Fruit fly (Drosophila melanogaster): ENCODE measurements around the gene ergic53.

The ergic53 gene

DNA sequence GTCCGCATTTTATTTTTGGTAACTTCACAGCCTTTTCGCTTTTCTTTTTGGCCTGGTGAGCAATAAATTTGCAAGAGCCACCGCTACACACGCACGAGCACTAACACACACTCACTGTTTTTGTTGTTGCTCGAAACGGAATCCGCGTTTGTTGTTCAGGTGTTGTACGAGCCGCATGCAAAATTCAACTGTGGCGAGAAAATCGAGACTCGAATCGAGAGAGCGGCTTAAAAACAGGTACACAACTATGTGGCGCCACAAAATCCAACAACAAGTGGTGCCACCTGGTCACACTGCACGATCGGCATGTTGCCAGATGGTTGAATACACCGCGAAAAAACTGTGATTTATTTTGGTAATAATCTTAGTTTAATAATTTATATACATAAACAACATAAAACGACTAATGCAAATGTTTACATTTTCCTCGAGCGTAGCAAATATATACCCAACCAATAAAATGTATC, 27.8 kb upstream of the ergic53 start, which contains the start of gene CG43163 (continued):
- TF ChIP-seq fu2 (GFP tag; optimal IDR thresholded peaks at IDR 0.05) (peak; percentile 31), CG12659 (GFP tag; optimal IDR thresholded peaks at IDR 0.05) (peak; percentile 83), CG31224 (GFP tag; IDR thresholded peaks at IDR 0.05) (no peak), bab2 (GFP tag; optimal IDR thresholded peaks at IDR 0.05) (peak; percentile 22), Six4 (GFP tag; optimal IDR thresholded peaks at IDR 0.05) (peak; percentile 8), dmrt11E (tag; optimal IDR thresholded peaks at IDR 0.05) (peak; percentile 61), Taf1 (GFP tag; IDR thresholded peaks at IDR 0.05) (peak; percentile 29; the same call in 1 of the 2 replicates), Atf6 (GFP tag; IDR thresholded peaks at IDR 0.05) (peak; percentile 69; the same call in 1 of the 2 replicates), tup (GFP tag; optimal IDR thresholded peaks at IDR 0.05) (peak; percentile 22), Sin3A (optimal IDR thresholded peaks at IDR 0.05) (no peak), Ada2b (GFP tag; IDR thresholded peaks at IDR 0.05) (peak; percentile 65), Lim3 (GFP tag; IDR thresholded peaks at IDR 0.05) (no peak), Hmx (GFP tag; optimal IDR thresholded peaks at IDR 0.05) (no peak), Mes4 (GFP tag; optimal IDR thresholded peaks at IDR 0.05) (peak; percentile 25), tll (GFP tag; optimal IDR thresholded peaks at IDR 0.05) (no peak), CG15601 (tag; optimal IDR thresholded peaks at IDR 0.05) (peak; percentile 58), CG1647 (GFP tag; optimal IDR thresholded peaks at IDR 0.05) (no peak), tgo (GFP tag; IDR thresholded peaks at IDR 0.05) (peak; percentile 60; the same call in 1 of the 3 replicates), CG7963 (GFP tag; IDR thresholded peaks at IDR 0.05; ENCODE audit: partially characterized antibody) (no peak), Sry-δ (GFP tag; optimal IDR thresholded peaks at IDR 0.05) (peak; percentile 17), lov (optimal IDR thresholded peaks at IDR 0.05) (no peak), lov (GFP tag; IDR thresholded peaks at IDR 0.05) (peak; percentile 70; the same call in 1 of the 3 replicates), slbo (GFP tag; IDR thresholded peaks at IDR 0.05) (peak; percentile 80), CG16815 (GFP tag; optimal IDR thresholded peaks at IDR 0.05) (peak; percentile 33), NFAT (GFP tag; IDR thresholded peaks at IDR 0.05) (peak; percentile 63), Vsx1 (GFP tag; optimal IDR thresholded peaks at IDR 0.05) (no peak), CG8765 (GFP tag; IDR thresholded peaks at IDR 0.05) (peak; percentile 14; the same call in 1 of the 2 replicates), fd96Cb (tag; optimal IDR thresholded peaks at IDR 0.05) (peak; percentile 50), ftz-f1 (GFP tag; optimal IDR thresholded peaks at IDR 0.05) (no peak), dm (GFP tag; optimal IDR thresholded peaks at IDR 0.05) (peak; percentile 54), CG32767 (GFP tag; IDR thresholded peaks at IDR 0.05) (peak; percentile 89), CG8281 (tag; optimal IDR thresholded peaks at IDR 0.05) (no peak)

- TF ChIP-seq CG3995 (GFP tag; optimal IDR thresholded peaks at IDR 0.05) (no peak), slp2 (GFP tag; optimal IDR thresholded peaks at IDR 0.05) (no peak), croc (GFP tag; conservative IDR thresholded peaks at IDR 0.05) (no peak), CG1603 (tag; optimal IDR thresholded peaks at IDR 0.05) (no peak), CG4730 (GFP tag; IDR thresholded peaks at IDR 0.05) (no peak), CG6175 (GFP tag; IDR thresholded peaks at IDR 0.05) (no peak), CG14710 (tag; optimal IDR thresholded peaks at IDR 0.05) (peak; percentile 59), MBD-R2 (GFP tag; IDR thresholded peaks at IDR 0.05) (peak; percentile 65), CG43689 (GFP tag; IDR thresholded peaks at IDR 0.05) (no peak), TFAM (GFP tag; optimal IDR thresholded peaks at IDR 0.05) (no peak), CG13775 (GFP tag; optimal IDR thresholded peaks at IDR 0.05) (peak; percentile 40), CG12219 (GFP tag; optimal IDR thresholded peaks at IDR 0.05) (no peak), sisA (GFP tag; IDR thresholded peaks at IDR 0.05) (no peak), CG11723 (GFP tag; optimal IDR thresholded peaks at IDR 0.05) (no peak), Trl (optimal IDR thresholded peaks at IDR 0.05) (no peak), Trl (GFP tag; optimal IDR thresholded peaks at IDR 0.05) (no peak), sens-2 (GFP tag; IDR thresholded peaks at IDR 0.05) (no peak), CHES-1-like (GFP tag; optimal IDR thresholded peaks at IDR 0.05) (no peak), Oaz (GFP tag; IDR thresholded peaks at IDR 0.05) (no peak), CG3847 (GFP tag; IDR thresholded peaks at IDR 0.05) (no peak), gt (GFP tag; IDR thresholded peaks at IDR 0.05) (no peak), CG6254 (GFP tag; optimal IDR thresholded peaks at IDR 0.05) (no peak)
Measured at dm6 chr3L:8509567-8510109, 25.1 kb upstream of the ergic53 start, which contains the start of the genes ZC3H3 and Pus7. TSS of gene ZC3H3 (minus strand) at chr3L:8509763. TSS of gene Pus7 (plus strand) at chr3L:8510003.

Measured in whole organism, embryonic.